Worm (Caenorhabditis elegans) whole organism, L3 larva: ENCODE results near the gene pus-1.

Experiments
- aly-2 ChIP-seq: fragments of 150-350 bp; optimal IDR thresholded peaks from 2 replicates; lab custom pipeline; 2014; ENCODE audit warnings: missing biosample characterization, missing genetic modification characterization
- ama-1 ChIP-seq: fragments of 150-350 bp; optimal IDR thresholded peaks from 2 replicates; lab custom pipeline; 2018
- ceh-16 ChIP-seq: sonication (generic microtip); optimal IDR thresholded peaks from 2 replicates; lab custom pipeline; 2017; ENCODE audit warnings: missing biosample characterization, missing genetic modification characterization
- ceh-82 ChIP-seq: fragments of 150-350 bp; optimal IDR thresholded peaks from 2 replicates; lab custom pipeline; 2014; ENCODE audit warnings: missing biosample characterization, missing genetic modification characterization
- elt-1 ChIP-seq: fragments of 150-350 bp; optimal IDR thresholded peaks from 2 replicates; lab custom pipeline; 2014; ENCODE audit warnings: missing biosample characterization, missing genetic modification characterization
- hmg-11 ChIP-seq: sonication (generic microtip); optimal IDR thresholded peaks from 2 replicates; lab custom pipeline; 2016; ENCODE audit warnings: missing genetic modification characterization, missing compliant biosample characterization
- lin-15B ChIP-seq: fragments of 150-350 bp; optimal IDR thresholded peaks from 2 replicates; lab custom pipeline; 2014; ENCODE audit warnings: missing biosample characterization, missing genetic modification characterization
- mdl-1 ChIP-seq: fragments of 150-350 bp; optimal IDR thresholded peaks from 2 replicates; lab custom pipeline; 2014; ENCODE audit warnings: missing biosample characterization, missing genetic modification characterization
- nhr-11 ChIP-seq: fragments of 150-350 bp; optimal IDR thresholded peaks from 2 replicates; lab custom pipeline; 2014; ENCODE audit warnings: missing biosample characterization, missing genetic modification characterization
- nhr-23 ChIP-seq: fragments of 150-350 bp; optimal IDR thresholded peaks from 2 replicates; lab custom pipeline; 2014; ENCODE audit warnings: missing biosample characterization, missing genetic modification reagents, missing genetic modification characterization
- snpc-4 ChIP-seq: fragments of 150-350 bp; optimal IDR thresholded peaks from 2 replicates; lab custom pipeline; 2014; ENCODE audit warnings: missing biosample characterization, missing genetic modification characterization
- tbx-2 ChIP-seq: sonication (generic microtip); optimal IDR thresholded peaks from 2 replicates; lab custom pipeline; 2016; ENCODE audit warnings: mild to moderate bottlenecking, missing genetic modification characterization, missing compliant biosample characterization
- ztf-11 ChIP-seq: fragments of 150-350 bp; optimal IDR thresholded peaks from 2 replicates; lab custom pipeline; 2014; ENCODE audit warnings: missing biosample characterization, missing genetic modification characterization

ce11 chrV:16745214-16745613 lies 49.5 kb downstream of the pus-1 start:
- TF ChIP-seq ceh-82 (tag; lab: Kevin White, UChicago) (no peak), nhr-11 (tag; lab: Kevin White, UChicago) (no peak), mdl-1 (tag; lab: Kevin White, UChicago) (no peak), lin-15B (tag; lab: Kevin White, UChicago) (no peak), ztf-11 (tag; lab: Kevin White, UChicago) (no peak), elt-1 (tag; lab: Kevin White, UChicago) (no peak), ceh-16 (tag; lab: Kevin White, UChicago) (no peak), nhr-23 (tag; lab: Kevin White, UChicago) (no peak), hmg-11 (tag; lab: Kevin White, UChicago) (no peak), snpc-4 (tag; lab: Kevin White, UChicago) (no peak), aly-2 (no peak), tbx-2 (tag; lab: Kevin White, UChicago) (no peak), ama-1 (lab: Kevin White, UChicago) (no peak)
